Fruit fly (Drosophila melanogaster) whole organism, embryonic: Measurements from ENCODE around the gene alpha-Man-Ia.

Experiments
- Atf6 ChIP-seq: fragments of 200-800 bp; sonication (Bioruptor generic); IDR thresholded peaks from 2 replicates; pipeline ENCODE4 v1.3.6; 2022; ENCODE audit warnings: missing biosample characterization, missing genetic modification characterization
- CG10959 ChIP-seq: fragments of 200-800 bp; sonication (Bioruptor generic); IDR thresholded peaks from 2 replicates; pipeline ENCODE4 v1.3.6; 2022; ENCODE audit warnings: missing biosample characterization, missing genetic modification characterization
- CG10979 ChIP-seq: fragments of 200-800 bp; sonication (Bioruptor generic); optimal IDR thresholded peaks from 2 replicates; lab custom pipeline; 2018; ENCODE audit warnings: missing biosample characterization, mild to moderate bottlenecking, missing genetic modification characterization, moderate library complexity
- CG12071 ChIP-seq: fragments of 200-800 bp; sonication (Bioruptor generic); optimal IDR thresholded peaks from 3 replicates; lab custom pipeline; 2018; ENCODE audit warnings: missing biosample characterization, mild to moderate bottlenecking, missing genetic modification characterization
- CG13624 ChIP-seq: fragments of 200-800 bp; sonication (Bioruptor generic); optimal IDR thresholded peaks from 2 replicates; lab custom pipeline; 2016; ENCODE audit warnings: missing biosample characterization, missing genetic modification characterization
- CG13775 ChIP-seq: fragments of 200-800 bp; sonication (Bioruptor generic); optimal IDR thresholded peaks from 3 replicates; lab custom pipeline; 2017; ENCODE audit warnings: missing biosample characterization, mild to moderate bottlenecking, missing genetic modification characterization
- CG14014 ChIP-seq: fragments of 200-800 bp; sonication (Bioruptor generic); IDR thresholded peaks from 2 replicates; pipeline ENCODE4 v1.3.6; 2022; ENCODE audit warnings: missing biosample characterization, missing genetic modification characterization
- CG14050 ChIP-seq: fragments of 200-800 bp; sonication (Bioruptor generic); IDR thresholded peaks from 3 replicates; pipeline ENCODE4 v1.3.6; 2022; ENCODE audit warnings: missing biosample characterization, missing genetic modification characterization
- CG14965 ChIP-seq: fragments of 200-800 bp; sonication (Bioruptor generic); optimal IDR thresholded peaks from 2 replicates; lab custom pipeline; 2016; ENCODE audit warnings: missing biosample characterization, missing genetic modification characterization, borderline replicate concordance
- CG15514 ChIP-seq: fragments of 200-800 bp; sonication (Bioruptor generic); optimal IDR thresholded peaks from 3 replicates; lab custom pipeline; 2017; ENCODE audit warnings: missing biosample characterization, missing genetic modification characterization, mild to moderate bottlenecking, moderate library complexity, missing genetic modification reagents
- CG16815 ChIP-seq: fragments of 200-800 bp; sonication (Bioruptor generic); optimal IDR thresholded peaks from 3 replicates; lab custom pipeline; 2017; ENCODE audit warnings: missing biosample characterization, mild to moderate bottlenecking, missing genetic modification characterization
- CG2678 ChIP-seq: fragments of 200-800 bp; sonication (Bioruptor generic); optimal IDR thresholded peaks from 3 replicates; lab custom pipeline; 2019; ENCODE audit warnings: missing biosample characterization, mild to moderate bottlenecking, missing genetic modification characterization, moderate library complexity
- CG30403 ChIP-seq: fragments of 200-800 bp; sonication (Bioruptor generic); optimal IDR thresholded peaks from 3 replicates; lab custom pipeline; 2016; ENCODE audit warnings: missing biosample characterization, missing genetic modification characterization
- CG31224 ChIP-seq: fragments of 200-800 bp; sonication (Bioruptor generic); IDR thresholded peaks from 2 replicates; pipeline ENCODE4 v1.3.6; 2022; ENCODE audit warnings: missing biosample characterization, missing genetic modification characterization
- CG6654 ChIP-seq: fragments of 200-800 bp; sonication (Bioruptor generic); optimal IDR thresholded peaks from 2 replicates; lab custom pipeline; 2017; ENCODE audit warnings: missing biosample characterization, mild to moderate bottlenecking, missing genetic modification characterization
- CG7357 ChIP-seq: fragments of 200-800 bp; sonication (Bioruptor generic); IDR thresholded peaks from 3 replicates; pipeline ENCODE4 v1.3.6; 2022; ENCODE audit warnings: missing biosample characterization, missing genetic modification characterization
- CG8089 ChIP-seq: fragments of 200-800 bp; sonication (Bioruptor generic); optimal IDR thresholded peaks from 3 replicates; lab custom pipeline; 2016; ENCODE audit warnings: missing biosample characterization, missing genetic modification characterization
- CG8281 ChIP-seq: fragments of 200-800 bp; sonication (Bioruptor generic); optimal IDR thresholded peaks from 2 replicates; lab custom pipeline; 2018; ENCODE audit warnings: missing biosample characterization, mild to moderate bottlenecking, missing genetic modification characterization, moderate library complexity
- CG9215 ChIP-seq: fragments of 200-800 bp; sonication (Bioruptor generic); IDR thresholded peaks from 2 replicates; pipeline ENCODE4 v1.3.6; 2022; ENCODE audit warnings: missing biosample characterization, missing genetic modification characterization
- CG9609 ChIP-seq: fragments of 200-800 bp; sonication (Bioruptor generic); optimal IDR thresholded peaks from 3 replicates; lab custom pipeline; 2016; ENCODE audit warnings: missing biosample characterization, missing genetic modification characterization
- CHES-1-like ChIP-seq: fragments of 200-800 bp; sonication (Bioruptor generic); optimal IDR thresholded peaks from 2 replicates; lab custom pipeline; 2016; ENCODE audit warnings: missing biosample characterization, missing genetic modification characterization
- Chrac-16 ChIP-seq: fragments of 200-800 bp; sonication (Bioruptor generic); optimal IDR thresholded peaks from 3 replicates; lab custom pipeline; 2016; ENCODE audit warnings: missing biosample characterization, missing genetic modification characterization
- Deaf1 ChIP-seq: fragments of 200-800 bp; optimal IDR thresholded peaks from 3 replicates; lab custom pipeline; 2019; ENCODE audit warnings: missing biosample characterization, mild to moderate bottlenecking, missing genetic modification characterization, moderate library complexity
- E2f2 ChIP-seq: fragments of 200-800 bp; sonication (Bioruptor generic); IDR thresholded peaks from 2 replicates; pipeline ENCODE4 v1.3.6; 2022; ENCODE audit warnings: missing biosample characterization, missing genetic modification characterization
- GATAe ChIP-seq: fragments of 200-800 bp; sonication (Bioruptor generic); conservative IDR thresholded peaks from 2 replicates; pipeline ENCODE4 v1.3.6; 2022; ENCODE audit warnings: missing biosample characterization, missing genetic modification characterization
- H2.0 ChIP-seq: fragments of 200-800 bp; sonication (Bioruptor generic); IDR thresholded peaks from 2 replicates; pipeline ENCODE4 v1.3.6; 2022; ENCODE audit warnings: missing biosample characterization, missing genetic modification characterization
- HHEX ChIP-seq: fragments of 200-800 bp; sonication (Bioruptor generic); optimal IDR thresholded peaks from 3 replicates; lab custom pipeline; 2017; ENCODE audit warnings: missing biosample characterization, mild to moderate bottlenecking, missing genetic modification characterization, missing genetic modification reagents
- Hr39 ChIP-seq: fragments of >200 bp; optimal IDR thresholded peaks from 2 replicates; lab custom pipeline; 2017
- Lim3 ChIP-seq: fragments of 200-800 bp; sonication (Bioruptor generic); IDR thresholded peaks from 2 replicates; pipeline ENCODE4 v1.3.6; 2022; ENCODE audit warnings: missing biosample characterization, missing genetic modification characterization
- Nf-YA ChIP-seq: fragments of 200-800 bp; sonication (Bioruptor generic); IDR thresholded peaks from 2 replicates; pipeline ENCODE4 v1.3.6; 2022; ENCODE audit warnings: missing biosample characterization, missing genetic modification characterization
- Usf ChIP-seq: fragments of 200-800 bp; sonication (Bioruptor generic); optimal IDR thresholded peaks from 2 replicates; lab custom pipeline; 2017; ENCODE audit warnings: missing genotype, missing biosample characterization, missing genetic modification characterization
- Vsx1 ChIP-seq: fragments of 200-800 bp; sonication (Bioruptor generic); optimal IDR thresholded peaks from 2 replicates; lab custom pipeline; 2017; ENCODE audit warnings: missing biosample characterization, mild to moderate bottlenecking, missing genetic modification characterization, missing genetic modification reagents
- Xbp1 ChIP-seq: fragments of 200-800 bp; sonication (Bioruptor generic); optimal IDR thresholded peaks from 3 replicates; lab custom pipeline; 2016; ENCODE audit warnings: missing biosample characterization, mild to moderate bottlenecking, missing genetic modification characterization
- YL-1 ChIP-seq: fragments of 200-800 bp; sonication (Bioruptor generic); optimal IDR thresholded peaks from 3 replicates; lab custom pipeline; 2017; ENCODE audit warnings: missing biosample characterization, mild to moderate bottlenecking, missing genetic modification characterization
- az2 ChIP-seq: fragments of 200-800 bp; sonication (Bioruptor generic); optimal IDR thresholded peaks from 3 replicates; lab custom pipeline; 2016; ENCODE audit warnings: missing biosample characterization, missing genetic modification characterization
- dati ChIP-seq: fragments of 200-800 bp; sonication (Bioruptor generic); IDR thresholded peaks from 2 replicates; pipeline ENCODE4 v1.3.6; 2022; ENCODE audit warnings: missing biosample characterization, missing genetic modification characterization
- dpn ChIP-seq, 2 experiments: fragments of 200-800 bp; sonication (Bioruptor generic); optimal IDR thresholded peaks; 3 replicates each; lab custom pipeline; 2016; ENCODE audit warnings: missing biosample characterization in 2 of 2, missing genetic modification characterization in 2 of 2
- emc ChIP-seq: fragments of 200-800 bp; sonication (Bioruptor generic); optimal IDR thresholded peaks from 2 replicates; lab custom pipeline; 2016; ENCODE audit warnings: missing biosample characterization, missing genetic modification characterization
- fd3F ChIP-seq: fragments of 200-800 bp; sonication (Bioruptor generic); optimal IDR thresholded peaks from 2 replicates; lab custom pipeline; 2018; ENCODE audit warnings: missing biosample characterization, mild to moderate bottlenecking, missing genetic modification characterization, moderate library complexity
- fd96Cb ChIP-seq: fragments of 200-800 bp; sonication (Bioruptor generic); optimal IDR thresholded peaks from 2 replicates; lab custom pipeline; 2018; ENCODE audit warnings: missing biosample characterization, mild to moderate bottlenecking, missing genetic modification characterization, moderate library complexity
- ftz-f1 ChIP-seq: fragments of 200-800 bp; sonication (Bioruptor generic); optimal IDR thresholded peaks from 2 replicates; lab custom pipeline; 2016; ENCODE audit warnings: missing biosample characterization, missing genetic modification characterization
- insv ChIP-seq, 2 experiments: fragments of 200-800 bp; sonication (Bioruptor generic); optimal IDR thresholded peaks; 3 replicates each; lab custom pipeline; 2016 to 2018; ENCODE audit warnings: missing biosample characterization in 2 of 2, missing genetic modification characterization in 2 of 2
- ken ChIP-seq: fragments of 200-800 bp; sonication (Bioruptor generic); IDR thresholded peaks from 3 replicates; pipeline ENCODE4 v1.3.6; 2022; ENCODE audit warnings: missing biosample characterization, missing genetic modification characterization
- lbe ChIP-seq: fragments of 200-800 bp; sonication (Bioruptor generic); optimal IDR thresholded peaks from 2 replicates; lab custom pipeline; 2016; ENCODE audit warnings: missing biosample characterization, mild to moderate bottlenecking, missing genetic modification characterization
- lov ChIP-seq, 2 experiments: fragments of 200-800 bp in 1 of 2; fragments of >200 bp in 1 of 2; sonication (Bioruptor generic) in 1 of 2; IDR thresholded peaks in 1 of 2; optimal IDR thresholded peaks in 1 of 2; 2 replicates in 1 of 2; 3 replicates in 1 of 2; pipeline versions ENCODE4 v1.3.6 to Lab custom; 2017 to 2022; ENCODE audit warnings: missing biosample characterization in 1 of 2, missing genetic modification characterization in 1 of 2
- sd ChIP-seq: fragments of 200-800 bp; sonication (Bioruptor generic); optimal IDR thresholded peaks from 3 replicates; lab custom pipeline; 2018; ENCODE audit warnings: missing biosample characterization, mild to moderate bottlenecking, missing genetic modification characterization, moderate library complexity
- slbo ChIP-seq: fragments of 200-800 bp; sonication (Bioruptor generic); IDR thresholded peaks from 2 replicates; pipeline ENCODE4 v1.3.6; 2022; ENCODE audit warnings: missing biosample characterization, missing genetic modification characterization
- tap ChIP-seq: fragments of 200-800 bp; optimal IDR thresholded peaks from 3 replicates; lab custom pipeline; 2019; ENCODE audit warnings: missing biosample characterization, mild to moderate bottlenecking, missing genetic modification characterization, moderate library complexity
- tx ChIP-seq: fragments of 200-800 bp; sonication (Bioruptor generic); optimal IDR thresholded peaks from 2 replicates; lab custom pipeline; 2016; ENCODE audit warnings: missing biosample characterization, missing genetic modification characterization
- zf30C ChIP-seq: fragments of 200-800 bp; sonication (Bioruptor generic); optimal IDR thresholded peaks from 3 replicates; lab custom pipeline; 2018; ENCODE audit warnings: missing biosample characterization, mild to moderate bottlenecking, missing genetic modification characterization

Gene alpha-Man-Ia

DNA sequence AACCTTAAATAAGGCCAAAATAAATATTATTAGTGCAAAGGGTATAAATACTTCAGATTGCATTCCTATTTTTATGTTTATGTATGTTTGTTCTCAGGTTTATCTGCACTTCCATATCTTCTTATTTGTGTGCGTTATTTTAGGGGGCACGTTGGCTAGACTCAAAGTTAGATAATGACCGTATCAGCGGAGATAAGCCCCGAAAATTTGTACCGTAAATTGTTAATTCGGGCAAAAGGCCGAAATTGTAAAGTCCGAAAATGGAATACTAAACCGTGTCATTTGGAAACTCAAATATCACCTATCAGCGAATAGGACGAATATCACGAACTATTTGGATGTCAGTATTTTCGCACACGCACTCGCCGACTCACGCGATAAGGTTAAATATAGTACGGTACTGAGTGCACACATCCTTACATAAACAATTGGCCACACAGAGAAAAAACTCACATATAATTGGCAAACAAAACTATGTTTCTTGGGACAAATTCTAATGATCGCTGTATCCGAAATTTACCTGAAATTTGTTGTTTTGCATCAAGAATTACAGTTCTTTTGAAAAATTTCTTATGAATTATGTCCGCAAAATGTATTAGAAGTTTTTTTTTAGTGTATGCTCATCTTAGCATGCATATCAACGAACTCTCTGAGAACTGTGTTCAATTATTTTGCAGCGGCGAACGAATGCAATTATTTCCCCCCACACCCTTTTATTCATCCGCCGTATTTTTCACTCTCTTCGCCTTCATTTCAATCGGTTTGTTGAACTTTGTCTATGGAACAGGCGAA is 62.4 kb downstream of the alpha-Man-Ia start, which contains the start of gene Hk (continued):
- TF ChIP-seq Chrac-16 (GFP tag; lab: Kevin White, UChicago) = peak; percentile 6
- TF ChIP-seq CG2678 (tag; lab: Kevin White, UChicago) = peak; percentile 57
- no peak for TF ChIP-seq dati (GFP tag; lab: Robert Waterston, UW)
- TF ChIP-seq Deaf1 = no peak
- peak; percentile 38 for TF ChIP-seq sd (tag; lab: Kevin White, UChicago)
- peak; percentile 38 for TF ChIP-seq tx (GFP tag; lab: Kevin White, UChicago)
- TF ChIP-seq Hr39 (lab: Kevin White, UChicago) = no peak
- no peak for TF ChIP-seq CG14050
- TF ChIP-seq Vsx1 = no peak
- TF ChIP-seq CG9215 (GFP tag; lab: Robert Waterston, UW) = no peak
- peak; percentile 55 for TF ChIP-seq CG13775 (GFP tag; lab: Kevin White, UChicago)
- no peak for TF ChIP-seq CG16815 (GFP tag; lab: Kevin White, UChicago)
- no peak for TF ChIP-seq CG14014
- TF ChIP-seq CG14965 = no peak
- TF ChIP-seq lov (optimal IDR thresholded peaks at IDR 0.05; lab: Kevin White, UChicago) = no peak
- no peak for TF ChIP-seq lov (GFP tag; IDR thresholded peaks at IDR 0.05; lab: Robert Waterston, UW)
- no peak for TF ChIP-seq CG8089 (GFP tag; lab: Kevin White, UChicago)
- peak; percentile 34 for TF ChIP-seq CG15514 (GFP tag; lab: Kevin White, UChicago)
- peak; percentile 34 for TF ChIP-seq CG9609 (GFP tag; lab: Kevin White, UChicago)
- TF ChIP-seq E2f2 = no peak; the same call in 1 of the 2 replicates
- TF ChIP-seq emc (GFP tag; lab: Kevin White, UChicago) = peak; percentile 17
- TF ChIP-seq CG30403 (GFP tag; lab: Kevin White, UChicago) = peak; percentile 45
- no peak for TF ChIP-seq lbe
- TF ChIP-seq fd96Cb (tag; lab: Kevin White, UChicago) = no peak
- 0 out of 2 replicates have a peak, but pooled peaks have one; percentile 37 for TF ChIP-seq GATAe (GFP tag; lab: Robert Waterston, UW)
- TF ChIP-seq CG10979 (tag; lab: Kevin White, UChicago) = peak; percentile 23
- TF ChIP-seq Atf6 (GFP tag; lab: Robert Waterston, UW) = peak; percentile 13; the same call in 1 of the 2 replicates
- TF ChIP-seq az2 (GFP tag; lab: Kevin White, UChicago) = peak; percentile 21
- TF ChIP-seq HHEX (GFP tag; lab: Kevin White, UChicago) = peak; percentile 16
- TF ChIP-seq CG31224 (GFP tag; lab: Robert Waterston, UW) = no peak
- TF ChIP-seq Lim3 (GFP tag; lab: Robert Waterston, UW) = no peak
- TF ChIP-seq CG12071 (GFP tag; lab: Kevin White, UChicago) = no peak
- no peak for TF ChIP-seq fd3F (GFP tag; lab: Kevin White, UChicago)
- TF ChIP-seq insv (GFP tag; optimal IDR thresholded peaks at IDR 0.05; lab: Kevin White, UChicago) = no peak
- TF ChIP-seq H2.0 (GFP tag; lab: Robert Waterston, UW) = no peak
- no peak for TF ChIP-seq CG6654 (GFP tag; lab: Kevin White, UChicago)
- no peak for TF ChIP-seq ftz-f1 (GFP tag; lab: Kevin White, UChicago)
- peak; percentile 15 to 50 for TF ChIP-seq dpn (GFP tag; optimal IDR thresholded peaks at IDR 0.05; lab: Kevin White, UChicago)
- TF ChIP-seq CG10959 (GFP tag; lab: Robert Waterston, UW) = no peak
- peak; percentile 34 for TF ChIP-seq Xbp1 (GFP tag; lab: Kevin White, UChicago)
- peak; percentile 57 for TF ChIP-seq zf30C (GFP tag; lab: Kevin White, UChicago)
- TF ChIP-seq Nf-YA (GFP tag; lab: Robert Waterston, UW) = no peak
- no peak for TF ChIP-seq ken (GFP tag; lab: Robert Waterston, UW)
- no peak for TF ChIP-seq CG7357 (GFP tag; lab: Robert Waterston, UW)
- TF ChIP-seq tap = no peak
- peak; percentile 41 for TF ChIP-seq CG13624
- TF ChIP-seq YL-1 (GFP tag; lab: Kevin White, UChicago) = no peak
- TF ChIP-seq CG8281 (tag; lab: Kevin White, UChicago) = no peak
- peak; percentile 69 for TF ChIP-seq slbo (GFP tag; lab: Robert Waterston, UW)
- TF ChIP-seq CHES-1-like = peak; percentile 33
- peak; percentile 15 for TF ChIP-seq Usf
